Fruit fly (Drosophila melanogaster) whole organism, embryonic: ENCODE data around the gene CG15514.

Experiments
- Abd-B ChIP-seq: fragments of 200-800 bp; sonication (Bioruptor generic); optimal IDR thresholded peaks from 2 replicates; lab custom pipeline; 2018; ENCODE audit warnings: missing biosample characterization, mild to moderate bottlenecking, missing genetic modification characterization, moderate library complexity
- CG10209 ChIP-seq: fragments of 200-800 bp; sonication (Bioruptor generic); optimal IDR thresholded peaks from 3 replicates; lab custom pipeline; 2017; ENCODE audit warnings: missing biosample characterization, mild to moderate bottlenecking, missing genetic modification characterization, missing genetic modification reagents
- CG1233 ChIP-seq: fragments of 200-800 bp; sonication (Bioruptor generic); optimal IDR thresholded peaks from 4 replicates; lab custom pipeline; 2018; ENCODE audit warnings: missing biosample characterization, mild to moderate bottlenecking, missing genetic modification characterization
- CG15011 ChIP-seq: fragments of 200-800 bp; sonication (Bioruptor generic); optimal IDR thresholded peaks from 3 replicates; lab custom pipeline; 2018; ENCODE audit warnings: missing biosample characterization, mild to moderate bottlenecking, missing genetic modification characterization
- CG15479 ChIP-seq: fragments of 200-800 bp; sonication (Bioruptor generic); optimal IDR thresholded peaks from 3 replicates; lab custom pipeline; 2019; ENCODE audit warnings: missing biosample characterization, mild to moderate bottlenecking, missing genetic modification characterization, moderate library complexity
- CG15696 ChIP-seq: fragments of 200-800 bp; sonication (Bioruptor generic); optimal IDR thresholded peaks from 2 replicates; lab custom pipeline; 2019; ENCODE audit warnings: missing biosample characterization, mild to moderate bottlenecking, missing genetic modification characterization, moderate library complexity
- CG16815 ChIP-seq: fragments of 200-800 bp; sonication (Bioruptor generic); optimal IDR thresholded peaks from 3 replicates; lab custom pipeline; 2017; ENCODE audit warnings: missing biosample characterization, mild to moderate bottlenecking, missing genetic modification characterization
- CG18599 ChIP-seq: fragments of 200-800 bp; sonication (Bioruptor generic); optimal IDR thresholded peaks from 3 replicates; lab custom pipeline; 2017; ENCODE audit warnings: missing biosample characterization, missing genetic modification characterization, mild to moderate bottlenecking, moderate library complexity, missing genetic modification reagents
- CG2116 ChIP-seq: fragments of 200-800 bp; sonication (Bioruptor generic); optimal IDR thresholded peaks from 3 replicates; lab custom pipeline; 2018; ENCODE audit warnings: missing biosample characterization, mild to moderate bottlenecking, missing genetic modification characterization
- CG30020 ChIP-seq: fragments of 200-800 bp; optimal IDR thresholded peaks from 2 replicates; lab custom pipeline; 2019; ENCODE audit warnings: missing biosample characterization, mild to moderate bottlenecking, missing genetic modification characterization, moderate library complexity
- CG34376 ChIP-seq: fragments of 200-800 bp; sonication (Bioruptor generic); optimal IDR thresholded peaks from 2 replicates; lab custom pipeline; 2018; ENCODE audit warnings: missing biosample characterization, mild to moderate bottlenecking, missing genetic modification characterization
- CG3995 ChIP-seq: fragments of 200-800 bp; sonication (Bioruptor generic); optimal IDR thresholded peaks from 3 replicates; lab custom pipeline; 2016; ENCODE audit warnings: missing biosample characterization, missing genetic modification characterization
- CG4328 ChIP-seq: fragments of 200-800 bp; sonication (Bioruptor generic); optimal IDR thresholded peaks from 3 replicates; lab custom pipeline; 2017; ENCODE audit warnings: missing biosample characterization, missing genetic modification reagents, missing genetic modification characterization
- CG43689 ChIP-seq: fragments of 200-800 bp; sonication (Bioruptor generic); IDR thresholded peaks from 2 replicates; pipeline ENCODE4 v1.3.6; 2022; ENCODE audit warnings: missing biosample characterization, missing genetic modification characterization
- CG4424 ChIP-seq: fragments of 200-800 bp; sonication (Bioruptor generic); optimal IDR thresholded peaks from 3 replicates; lab custom pipeline; 2016; ENCODE audit warnings: missing biosample characterization, missing genetic modification characterization
- CG5180 ChIP-seq: fragments of 200-800 bp; sonication (Bioruptor generic); optimal IDR thresholded peaks from 3 replicates; lab custom pipeline; 2017; ENCODE audit warnings: missing biosample characterization, missing genetic modification characterization, mild to moderate bottlenecking, moderate library complexity, missing genetic modification reagents
- CG5245 ChIP-seq: fragments of 200-800 bp; sonication (Bioruptor generic); optimal IDR thresholded peaks from 3 replicates; lab custom pipeline; 2016; ENCODE audit warnings: missing biosample characterization, missing genetic modification characterization
- CG6654 ChIP-seq: fragments of 200-800 bp; sonication (Bioruptor generic); optimal IDR thresholded peaks from 2 replicates; lab custom pipeline; 2017; ENCODE audit warnings: missing biosample characterization, mild to moderate bottlenecking, missing genetic modification characterization
- CG6683 ChIP-seq: fragments of 200-800 bp; sonication (Bioruptor generic); optimal IDR thresholded peaks from 2 replicates; lab custom pipeline; 2017; ENCODE audit warnings: missing biosample characterization, mild to moderate bottlenecking, missing genetic modification characterization, missing genetic modification reagents
- CG7372 ChIP-seq: fragments of 200-800 bp; sonication (Bioruptor generic); IDR thresholded peaks from 2 replicates; pipeline ENCODE4 v1.3.6; 2022; ENCODE audit warnings: missing biosample characterization, missing genetic modification characterization
- CG7556 ChIP-seq: fragments of 200-800 bp; sonication (Bioruptor generic); optimal IDR thresholded peaks from 2 replicates; lab custom pipeline; 2017; ENCODE audit warnings: missing biosample characterization, mild to moderate bottlenecking, missing genetic modification characterization
- CG7928 ChIP-seq: fragments of 200-800 bp; sonication (Bioruptor generic); optimal IDR thresholded peaks from 2 replicates; lab custom pipeline; 2017; ENCODE audit warnings: missing biosample characterization, mild to moderate bottlenecking, missing genetic modification characterization
- CG8944 ChIP-seq: fragments of 200-800 bp; sonication (Bioruptor generic); optimal IDR thresholded peaks from 3 replicates; lab custom pipeline; 2016; ENCODE audit warnings: missing biosample characterization, missing genetic modification characterization
- CG9609 ChIP-seq: fragments of 200-800 bp; sonication (Bioruptor generic); optimal IDR thresholded peaks from 3 replicates; lab custom pipeline; 2016; ENCODE audit warnings: missing biosample characterization, missing genetic modification characterization
- CG9876 ChIP-seq: fragments of 200-800 bp; sonication (Bioruptor generic); optimal IDR thresholded peaks from 2 replicates; lab custom pipeline; 2016; ENCODE audit warnings: missing biosample characterization, missing genetic modification characterization
- Dip2 ChIP-seq: fragments of 200-800 bp; sonication (Bioruptor generic); IDR thresholded peaks from 2 replicates; pipeline ENCODE4 v1.3.6; 2022; ENCODE audit warnings: missing biosample characterization, missing genetic modification characterization
- E2f1 ChIP-seq: fragments of 200-800 bp; sonication (Bioruptor generic); IDR thresholded peaks from 2 replicates; pipeline ENCODE4 v1.3.6; 2022; ENCODE audit warnings: missing biosample characterization, missing genetic modification characterization
- H15 ChIP-seq: fragments of 200-800 bp; sonication (Bioruptor generic); IDR thresholded peaks from 3 replicates; pipeline ENCODE4 v1.3.6; 2022; ENCODE audit warnings: missing biosample characterization, missing genetic modification characterization
- H2.0 ChIP-seq: fragments of 200-800 bp; sonication (Bioruptor generic); IDR thresholded peaks from 2 replicates; pipeline ENCODE4 v1.3.6; 2022; ENCODE audit warnings: missing biosample characterization, missing genetic modification characterization
- HmgD ChIP-seq: fragments of 200-800 bp; sonication (Bioruptor generic); optimal IDR thresholded peaks from 3 replicates; lab custom pipeline; 2016; ENCODE audit warnings: missing biosample characterization, missing genetic modification characterization
- Hmr ChIP-seq: fragments of 200-800 bp; sonication (Bioruptor generic); optimal IDR thresholded peaks from 3 replicates; lab custom pipeline; 2017; ENCODE audit warnings: mild to moderate bottlenecking, missing biosample characterization, missing genetic modification reagents, missing genetic modification characterization
- Hsf ChIP-seq: fragments of 200-800 bp; sonication (Bioruptor generic); optimal IDR thresholded peaks from 3 replicates; lab custom pipeline; 2016; ENCODE audit warnings: missing biosample characterization, missing genetic modification characterization
- MTF-1 ChIP-seq: fragments of 200-800 bp; sonication (Bioruptor generic); optimal IDR thresholded peaks from 2 replicates; lab custom pipeline; 2018; ENCODE audit warnings: missing biosample characterization, mild to moderate bottlenecking, missing genetic modification characterization, borderline replicate concordance
- Med ChIP-seq: fragments of 200-800 bp; sonication (Bioruptor generic); peaks from one replicate; lab custom pipeline; 2016; ENCODE audit warnings: missing biosample characterization, missing genetic modification characterization, mild to moderate bottlenecking, inconsistent platforms, moderate library complexity
- Sin3A ChIP-seq: fragments of >200 bp; optimal IDR thresholded peaks from 2 replicates; lab custom pipeline; 2018
- Stat92E ChIP-seq, 3 experiments: fragments of >200 bp in 2 of 3; fragments of 200-800 bp in 1 of 3; sonication (Bioruptor generic) in 1 of 3; optimal IDR thresholded peaks; 2 replicates each; lab custom pipeline; 2017 to 2019; ENCODE audit warnings: missing biosample characterization in 3 of 3, missing genetic modification characterization in 3 of 3, mild to moderate bottlenecking in 1 of 3, moderate library complexity in 1 of 3
- Tbp ChIP-seq: fragments of >200 bp; optimal IDR thresholded peaks from 2 replicates; lab custom pipeline; 2018; ENCODE audit warnings: missing biosample characterization, missing genetic modification characterization
- bbx ChIP-seq: fragments of 200-800 bp; sonication (Bioruptor generic); IDR thresholded peaks from 2 replicates; pipeline ENCODE4 v1.3.6; 2022; ENCODE audit warnings: missing biosample characterization, missing genetic modification characterization; ENCODE audit not compliant: partially characterized antibody
- bigmax ChIP-seq: fragments of 200-800 bp; sonication (Bioruptor generic); optimal IDR thresholded peaks from 2 replicates; lab custom pipeline; 2018; ENCODE audit warnings: missing biosample characterization, mild to moderate bottlenecking, missing genetic modification characterization
- caup ChIP-seq: fragments of 200-800 bp; sonication (Bioruptor generic); optimal IDR thresholded peaks from 3 replicates; lab custom pipeline; 2017; ENCODE audit warnings: missing biosample characterization, mild to moderate bottlenecking, missing genetic modification characterization, moderate library complexity; ENCODE audit not compliant: severe bottlenecking
- chif ChIP-seq, 2 experiments: fragments of 200-800 bp; sonication (Bioruptor generic); optimal IDR thresholded peaks; 3 replicates each; lab custom pipeline; 2016; ENCODE audit warnings: missing biosample characterization in 2 of 2, missing genetic modification characterization in 2 of 2
- croc ChIP-seq: fragments of 200-800 bp; sonication (Bioruptor generic); conservative IDR thresholded peaks from 3 replicates; pipeline ENCODE4 v1.3.6; 2022; ENCODE audit warnings: missing biosample characterization, missing genetic modification characterization
- cwo ChIP-seq: fragments of 200-800 bp; sonication (Bioruptor generic); optimal IDR thresholded peaks from 3 replicates; lab custom pipeline; 2017; ENCODE audit warnings: missing biosample characterization, missing genetic modification characterization, mild to moderate bottlenecking, moderate library complexity, missing genetic modification reagents
- emc ChIP-seq: fragments of 200-800 bp; sonication (Bioruptor generic); optimal IDR thresholded peaks from 2 replicates; lab custom pipeline; 2016; ENCODE audit warnings: missing biosample characterization, missing genetic modification characterization
- esg ChIP-seq: fragments of 200-800 bp; sonication (Bioruptor generic); conservative IDR thresholded peaks from 2 replicates; pipeline ENCODE4 v1.3.6; 2022; ENCODE audit warnings: missing biosample characterization, missing genetic modification characterization
- fd102C ChIP-seq: fragments of 200-800 bp; sonication (Bioruptor generic); optimal IDR thresholded peaks from 2 replicates; lab custom pipeline; 2018; ENCODE audit warnings: missing biosample characterization, mild to moderate bottlenecking, missing genetic modification characterization, moderate library complexity
- gt ChIP-seq: fragments of 200-800 bp; sonication (Bioruptor generic); IDR thresholded peaks from 2 replicates; pipeline ENCODE4 v1.3.6; 2022; ENCODE audit warnings: missing biosample characterization, missing genetic modification characterization
- seq ChIP-seq: fragments of 200-800 bp; sonication (Bioruptor generic); IDR thresholded peaks from 2 replicates; pipeline ENCODE4 v1.3.6; 2022; ENCODE audit warnings: missing biosample characterization, missing genetic modification characterization
- sisA ChIP-seq: fragments of 200-800 bp; sonication (Bioruptor generic); IDR thresholded peaks from 2 replicates; pipeline ENCODE4 v1.3.6; 2022; ENCODE audit warnings: missing biosample characterization, missing genetic modification characterization
- so ChIP-seq: fragments of 200-800 bp; sonication (Bioruptor generic); IDR thresholded peaks from 3 replicates; pipeline ENCODE4 v1.3.6; 2022; ENCODE audit warnings: missing biosample characterization, missing genetic modification characterization
- trem ChIP-seq: fragments of 200-800 bp; optimal IDR thresholded peaks from 3 replicates; lab custom pipeline; 2019; ENCODE audit warnings: missing biosample characterization, mild to moderate bottlenecking, missing genetic modification characterization, moderate library complexity
- tup ChIP-seq: fragments of 200-800 bp; sonication (Bioruptor generic); optimal IDR thresholded peaks from 2 replicates; lab custom pipeline; 2016; ENCODE audit warnings: missing biosample characterization, mild to moderate bottlenecking, missing genetic modification characterization, moderate library complexity

The CG15514 gene

DNA sequence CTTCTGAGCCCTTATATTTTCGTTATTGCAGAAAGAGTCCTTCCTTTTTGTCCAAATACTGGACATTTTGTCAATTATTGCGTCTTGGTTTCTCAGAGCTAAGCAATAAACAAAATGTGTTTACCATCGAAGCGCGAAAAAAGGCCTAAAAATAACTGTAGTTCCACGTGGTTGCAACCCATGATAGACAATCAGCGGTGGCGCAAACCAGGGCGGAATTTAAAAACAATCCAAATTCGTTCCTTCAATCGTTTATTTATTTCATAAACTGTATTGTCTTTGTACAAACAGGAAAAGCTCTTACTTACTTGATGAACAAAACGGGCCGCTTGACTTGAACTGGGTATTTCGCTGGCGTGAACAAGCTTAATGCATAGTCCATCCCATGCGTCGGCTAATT is 2.5 kb downstream of the CG15514 start, which contains the start of gene CG7824 (continued):
- TF ChIP-seq CG3995 (GFP tag; lab: Kevin White, UChicago) (no peak), fd102C (GFP tag; lab: Kevin White, UChicago) (no peak), Dip2 (GFP tag; lab: Robert Waterston, UW) (no peak), esg (GFP tag; lab: Robert Waterston, UW) (no peak), tup (GFP tag; lab: Kevin White, UChicago) (no peak), sisA (GFP tag; lab: Robert Waterston, UW) (no peak), gt (GFP tag; lab: Robert Waterston, UW) (no peak), so (GFP tag; lab: Robert Waterston, UW) (no peak), bigmax (GFP tag; lab: Kevin White, UChicago) (peak; percentile 31), Stat92E (GFP tag; optimal IDR thresholded peaks at IDR 0.05; lab: Kevin White, UChicago) (no peak), CG18599 (no peak), CG2116 (peak; percentile 40), CG1233 (GFP tag; lab: Kevin White, UChicago) (no peak), CG15011 (GFP tag; lab: Kevin White, UChicago) (no peak), HmgD (peak; percentile 6), CG30020 (tag; lab: Kevin White, UChicago) (no peak), CG9876 (no peak), Sin3A (lab: Kevin White, UChicago) (peak; percentile 40), CG9609 (no peak), CG6654 (GFP tag; lab: Kevin White, UChicago) (no peak), CG4328 (GFP tag; lab: Kevin White, UChicago) (no peak), croc (GFP tag; lab: Robert Waterston, UW) (no peak), E2f1 (no peak), chif (GFP tag; optimal IDR thresholded peaks at IDR 0.05; lab: Kevin White, UChicago) (no peak), emc (GFP tag; lab: Kevin White, UChicago) (no peak), CG4424 (GFP tag; lab: Kevin White, UChicago) (no peak), CG10209 (GFP tag; lab: Kevin White, UChicago) (no peak), CG6683 (GFP tag; lab: Kevin White, UChicago) (no peak), CG8944 (GFP tag; lab: Kevin White, UChicago) (no peak), CG15696 (tag; lab: Kevin White, UChicago) (no peak), CG7928 (GFP tag; lab: Kevin White, UChicago) (peak; percentile 54), CG16815 (GFP tag; lab: Kevin White, UChicago) (no peak), Hsf (GFP tag; lab: Kevin White, UChicago) (no peak), CG43689 (GFP tag; lab: Robert Waterston, UW) (no peak), cwo (no peak), CG5180 (GFP tag; lab: Kevin White, UChicago) (no peak), seq (GFP tag; lab: Robert Waterston, UW) (no peak), CG34376 (no peak), bbx (no peak), Abd-B (peak; percentile 14), CG7556 (GFP tag; lab: Kevin White, UChicago) (no peak), CG7372 (GFP tag; lab: Robert Waterston, UW) (no peak), H2.0 (GFP tag; lab: Robert Waterston, UW) (no peak), MTF-1 (no peak), Med (peak; percentile 11), H15 (GFP tag; lab: Robert Waterston, UW) (no peak), trem (tag; lab: Kevin White, UChicago) (peak; percentile 46), Hmr (GFP tag; lab: Kevin White, UChicago) (no peak), CG15479 (no peak), caup (GFP tag; lab: Kevin White, UChicago) (no peak), Tbp (no peak), CG5245 (GFP tag; lab: Kevin White, UChicago) (no peak)
